Fruit fly (Drosophila melanogaster): ENCODE results near the gene slif.

DNA sequence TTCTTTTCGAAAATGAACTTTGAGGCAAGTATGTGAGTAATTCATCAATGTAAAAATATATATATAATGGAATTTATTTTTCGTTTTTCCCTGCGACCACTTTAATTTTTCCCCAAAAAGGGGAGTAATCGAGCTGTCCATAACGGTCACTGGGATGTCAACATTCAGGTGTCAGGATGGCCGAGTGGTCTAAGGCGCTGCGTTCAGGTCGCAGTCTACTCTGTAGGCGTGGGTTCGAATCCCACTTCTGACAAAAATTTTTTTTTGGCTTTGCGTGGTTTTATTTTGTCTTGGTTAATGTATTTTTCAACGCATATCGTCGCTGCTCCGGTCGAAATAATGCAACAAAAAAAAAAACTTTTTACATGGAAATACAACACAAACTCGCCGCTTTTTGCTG is 37.8 kb upstream of the slif start:
- TF ChIP-seq esn (GFP tag; optimal IDR thresholded peaks at IDR 0.05) (no peak), salr (GFP tag; optimal IDR thresholded peaks at IDR 0.05) (no peak), Smox (GFP tag; optimal IDR thresholded peaks at IDR 0.05) (no peak)
